Fruit fly (Drosophila melanogaster) whole organism, embryonic: ENCODE results near the gene VhaM9.7-b.

ENCODE experiments used
- Adf1 ChIP-seq: fragments of 200-800 bp; sonication (Bioruptor generic); IDR thresholded peaks from 2 replicates; pipeline ENCODE4 v1.3.6; 2022; ENCODE audit warnings: missing biosample characterization, missing genetic modification characterization
- CG10979 ChIP-seq: fragments of 200-800 bp; sonication (Bioruptor generic); optimal IDR thresholded peaks from 2 replicates; lab custom pipeline; 2018; ENCODE audit warnings: missing biosample characterization, mild to moderate bottlenecking, missing genetic modification characterization, moderate library complexity
- CG11504 ChIP-seq: fragments of 200-800 bp; sonication (Bioruptor generic); optimal IDR thresholded peaks from 3 replicates; lab custom pipeline; 2019; ENCODE audit warnings: missing biosample characterization, mild to moderate bottlenecking, missing genetic modification characterization, moderate library complexity
- CG14441 ChIP-seq: fragments of 200-800 bp; sonication (Bioruptor generic); IDR thresholded peaks from 2 replicates; pipeline ENCODE4 v1.3.6; 2022; ENCODE audit warnings: missing biosample characterization, missing genetic modification characterization
- CG14710 ChIP-seq: fragments of 200-800 bp; sonication (Bioruptor generic); optimal IDR thresholded peaks from 3 replicates; lab custom pipeline; 2019; ENCODE audit warnings: missing biosample characterization, mild to moderate bottlenecking, missing genetic modification characterization, moderate library complexity
- CG15514 ChIP-seq: fragments of 200-800 bp; sonication (Bioruptor generic); optimal IDR thresholded peaks from 3 replicates; lab custom pipeline; 2017; ENCODE audit warnings: missing biosample characterization, missing genetic modification characterization, mild to moderate bottlenecking, moderate library complexity, missing genetic modification reagents
- CG17186 ChIP-seq: fragments of 200-800 bp; sonication (Bioruptor generic); optimal IDR thresholded peaks from 3 replicates; lab custom pipeline; 2017; ENCODE audit warnings: missing biosample characterization, missing genetic modification reagents, missing genetic modification characterization
- CG17361 ChIP-seq: fragments of 200-800 bp; sonication (Bioruptor generic); IDR thresholded peaks from 3 replicates; pipeline ENCODE4 v1.3.6; 2022; ENCODE audit warnings: missing biosample characterization, missing genetic modification characterization
- CG17802 ChIP-seq: fragments of 200-800 bp; sonication (Bioruptor generic); optimal IDR thresholded peaks from 2 replicates; lab custom pipeline; 2018; ENCODE audit warnings: missing biosample characterization, mild to moderate bottlenecking, missing genetic modification characterization, moderate library complexity
- CG30020 ChIP-seq: fragments of 200-800 bp; optimal IDR thresholded peaks from 2 replicates; lab custom pipeline; 2019; ENCODE audit warnings: missing biosample characterization, mild to moderate bottlenecking, missing genetic modification characterization, moderate library complexity
- CG6254 ChIP-seq: fragments of 200-800 bp; sonication (Bioruptor generic); optimal IDR thresholded peaks from 3 replicates; lab custom pipeline; 2017; ENCODE audit warnings: mild to moderate bottlenecking, missing biosample characterization, missing genetic modification reagents, missing genetic modification characterization
- CG6654 ChIP-seq: fragments of 200-800 bp; sonication (Bioruptor generic); optimal IDR thresholded peaks from 2 replicates; lab custom pipeline; 2017; ENCODE audit warnings: missing biosample characterization, mild to moderate bottlenecking, missing genetic modification characterization
- CG6683 ChIP-seq: fragments of 200-800 bp; sonication (Bioruptor generic); optimal IDR thresholded peaks from 2 replicates; lab custom pipeline; 2017; ENCODE audit warnings: missing biosample characterization, mild to moderate bottlenecking, missing genetic modification characterization, missing genetic modification reagents
- CG7839 ChIP-seq: fragments of 200-800 bp; sonication (Bioruptor generic); optimal IDR thresholded peaks from 3 replicates; lab custom pipeline; 2018; ENCODE audit warnings: missing biosample characterization, mild to moderate bottlenecking, missing genetic modification characterization, moderate library complexity
- CG7928 ChIP-seq: fragments of 200-800 bp; sonication (Bioruptor generic); optimal IDR thresholded peaks from 2 replicates; lab custom pipeline; 2017; ENCODE audit warnings: missing biosample characterization, mild to moderate bottlenecking, missing genetic modification characterization
- CG9215 ChIP-seq: fragments of 200-800 bp; sonication (Bioruptor generic); IDR thresholded peaks from 2 replicates; pipeline ENCODE4 v1.3.6; 2022; ENCODE audit warnings: missing biosample characterization, missing genetic modification characterization
- CG9609 ChIP-seq: fragments of 200-800 bp; sonication (Bioruptor generic); optimal IDR thresholded peaks from 3 replicates; lab custom pipeline; 2016; ENCODE audit warnings: missing biosample characterization, missing genetic modification characterization
- CG9932 ChIP-seq: fragments of 200-800 bp; sonication (Bioruptor generic); IDR thresholded peaks from 2 replicates; pipeline ENCODE4 v1.3.6; 2022; ENCODE audit warnings: missing biosample characterization, missing genetic modification characterization
- CHES-1-like ChIP-seq: fragments of 200-800 bp; sonication (Bioruptor generic); optimal IDR thresholded peaks from 2 replicates; lab custom pipeline; 2016; ENCODE audit warnings: missing biosample characterization, missing genetic modification characterization
- Doc3 ChIP-seq: fragments of 200-800 bp; sonication (Bioruptor generic); IDR thresholded peaks from 3 replicates; pipeline ENCODE4 v1.3.6; 2022; ENCODE audit warnings: missing biosample characterization, missing genetic modification characterization; ENCODE audit not compliant: partially characterized antibody
- Elba2 ChIP-seq: fragments of 200-800 bp; sonication (Bioruptor generic); optimal IDR thresholded peaks from 3 replicates; lab custom pipeline; 2016; ENCODE audit warnings: missing biosample characterization, missing genetic modification characterization
- H2.0 ChIP-seq: fragments of 200-800 bp; sonication (Bioruptor generic); IDR thresholded peaks from 2 replicates; pipeline ENCODE4 v1.3.6; 2022; ENCODE audit warnings: missing biosample characterization, missing genetic modification characterization
- HLH54F ChIP-seq: fragments of 200-800 bp; sonication (Bioruptor generic); optimal IDR thresholded peaks from 3 replicates; lab custom pipeline; 2016; ENCODE audit warnings: missing biosample characterization, missing genetic modification characterization
- HLHmδ ChIP-seq: fragments of 200-800 bp; sonication (Bioruptor generic); optimal IDR thresholded peaks from 2 replicates; lab custom pipeline; 2018; ENCODE audit warnings: missing biosample characterization, mild to moderate bottlenecking, missing genetic modification characterization, moderate library complexity
- Hand ChIP-seq: fragments of 200-800 bp; sonication (Bioruptor generic); optimal IDR thresholded peaks from 2 replicates; lab custom pipeline; 2017; ENCODE audit warnings: mild to moderate bottlenecking, missing biosample characterization, missing genetic modification reagents, missing genetic modification characterization
- Hey ChIP-seq: fragments of 200-800 bp; sonication (Bioruptor generic); optimal IDR thresholded peaks from 3 replicates; lab custom pipeline; 2018; ENCODE audit warnings: missing biosample characterization, mild to moderate bottlenecking, missing genetic modification characterization
- Hsf ChIP-seq: fragments of 200-800 bp; sonication (Bioruptor generic); optimal IDR thresholded peaks from 3 replicates; lab custom pipeline; 2016; ENCODE audit warnings: missing biosample characterization, missing genetic modification characterization
- Lim3 ChIP-seq: fragments of 200-800 bp; sonication (Bioruptor generic); IDR thresholded peaks from 2 replicates; pipeline ENCODE4 v1.3.6; 2022; ENCODE audit warnings: missing biosample characterization, missing genetic modification characterization
- Meics ChIP-seq: fragments of 200-800 bp; sonication (Bioruptor generic); optimal IDR thresholded peaks from 2 replicates; lab custom pipeline; 2017; ENCODE audit warnings: missing biosample characterization, mild to moderate bottlenecking, missing genetic modification characterization
- Mes4 ChIP-seq: fragments of 200-800 bp; sonication (Bioruptor generic); optimal IDR thresholded peaks from 2 replicates; lab custom pipeline; 2016; ENCODE audit warnings: missing biosample characterization, missing genetic modification characterization
- NC2α ChIP-seq: fragments of 200-800 bp; sonication (Bioruptor generic); optimal IDR thresholded peaks from 2 replicates; lab custom pipeline; 2016; ENCODE audit warnings: missing biosample characterization, missing genetic modification characterization
- NC2β ChIP-seq: fragments of 200-800 bp; sonication (Bioruptor generic); optimal IDR thresholded peaks from 2 replicates; lab custom pipeline; 2016; ENCODE audit warnings: missing biosample characterization, missing genetic modification characterization
- Sry-β ChIP-seq: fragments of 200-800 bp; sonication (Bioruptor generic); optimal IDR thresholded peaks from 2 replicates; lab custom pipeline; 2018; ENCODE audit warnings: missing biosample characterization, mild to moderate bottlenecking, missing genetic modification characterization, moderate library complexity
- Trl ChIP-seq, 3 experiments: fragments of >200 bp in 2 of 3; fragments of 200-800 bp in 1 of 3; sonication (Bioruptor generic) in 1 of 3; optimal IDR thresholded peaks; 2 replicates in 1 of 3; 3 replicates in 2 of 3; lab custom pipeline; 2016 to 2017; ENCODE audit warnings: missing biosample characterization in 1 of 3, missing genetic modification characterization in 1 of 3
- crc ChIP-seq: fragments of 200-800 bp; sonication (Bioruptor generic); optimal IDR thresholded peaks from 2 replicates; lab custom pipeline; 2016; ENCODE audit warnings: missing biosample characterization, missing genetic modification characterization
- esg ChIP-seq: fragments of 200-800 bp; sonication (Bioruptor generic); conservative IDR thresholded peaks from 2 replicates; pipeline ENCODE4 v1.3.6; 2022; ENCODE audit warnings: missing biosample characterization, missing genetic modification characterization
- fd3F ChIP-seq: fragments of 200-800 bp; sonication (Bioruptor generic); optimal IDR thresholded peaks from 2 replicates; lab custom pipeline; 2018; ENCODE audit warnings: missing biosample characterization, mild to moderate bottlenecking, missing genetic modification characterization, moderate library complexity
- gcm2 ChIP-seq: fragments of 200-800 bp; sonication (Bioruptor generic); optimal IDR thresholded peaks from 2 replicates; lab custom pipeline; 2016; ENCODE audit warnings: missing biosample characterization, missing genetic modification characterization
- gro ChIP-seq: fragments of 200-800 bp; sonication (Bioruptor generic); optimal IDR thresholded peaks from 2 replicates; lab custom pipeline; 2016; ENCODE audit warnings: missing biosample characterization, missing genetic modification characterization
- knrl ChIP-seq: fragments of 200-800 bp; sonication (Bioruptor generic); IDR thresholded peaks from 3 replicates; pipeline ENCODE4 v1.3.6; 2022; ENCODE audit warnings: missing biosample characterization, missing genetic modification characterization; ENCODE audit not compliant: partially characterized antibody
- mirr ChIP-seq: fragments of 200-800 bp; sonication (Bioruptor generic); optimal IDR thresholded peaks from 3 replicates; lab custom pipeline; 2018; ENCODE audit warnings: missing biosample characterization, mild to moderate bottlenecking, missing genetic modification characterization
- nom ChIP-seq: fragments of 200-800 bp; sonication (Bioruptor generic); optimal IDR thresholded peaks from 2 replicates; lab custom pipeline; 2017; ENCODE audit warnings: missing biosample characterization, missing genetic modification characterization, mild to moderate bottlenecking, moderate library complexity, missing genetic modification reagents
- pfk ChIP-seq: fragments of 200-800 bp; sonication (Bioruptor generic); optimal IDR thresholded peaks from 2 replicates; lab custom pipeline; 2018; ENCODE audit warnings: missing biosample characterization, mild to moderate bottlenecking, missing genetic modification characterization, moderate library complexity
- sisA ChIP-seq: fragments of 200-800 bp; sonication (Bioruptor generic); IDR thresholded peaks from 2 replicates; pipeline ENCODE4 v1.3.6; 2022; ENCODE audit warnings: missing biosample characterization, missing genetic modification characterization
- slp2 ChIP-seq: fragments of 200-800 bp; sonication (Bioruptor generic); optimal IDR thresholded peaks from 2 replicates; lab custom pipeline; 2016; ENCODE audit warnings: missing biosample characterization, missing genetic modification characterization
- sug ChIP-seq: fragments of 200-800 bp; optimal IDR thresholded peaks from 2 replicates; lab custom pipeline; 2019; ENCODE audit warnings: missing biosample characterization, mild to moderate bottlenecking, missing genetic modification characterization, moderate library complexity
- twi ChIP-seq: fragments of 200-800 bp; optimal IDR thresholded peaks from 2 replicates; lab custom pipeline; 2019; ENCODE audit warnings: missing biosample characterization, mild to moderate bottlenecking, missing genetic modification characterization, moderate library complexity
- wdn ChIP-seq: fragments of 200-800 bp; sonication (Bioruptor generic); IDR thresholded peaks from 2 replicates; pipeline ENCODE4 v1.3.6; 2022; ENCODE audit warnings: missing biosample characterization, missing genetic modification characterization
- zfh1 ChIP-seq: fragments of 200-800 bp; sonication (Bioruptor generic); IDR thresholded peaks from 3 replicates; pipeline ENCODE4 v1.3.6; 2022; ENCODE audit warnings: missing biosample characterization, missing genetic modification characterization

VhaM9.7-b gene

dm6 chr3L:21507354-21507928 lies 32.2 kb upstream of the VhaM9.7-b start, which contains the start of the genes Glg1 and M6 (continued):
- no peak for TF ChIP-seq CG6654 (GFP tag; lab: Kevin White, UChicago)
- TF ChIP-seq nom (GFP tag; lab: Kevin White, UChicago) = no peak
- peak; percentile 2 for TF ChIP-seq slp2 (GFP tag; lab: Kevin White, UChicago)
- peak; percentile 45 for TF ChIP-seq NC2β (GFP tag; lab: Kevin White, UChicago)
- peak; percentile 17; the same call in 1 of the 2 replicates for TF ChIP-seq sisA (GFP tag; lab: Robert Waterston, UW)
- TF ChIP-seq CG6254 (GFP tag; lab: Kevin White, UChicago) = no peak
- TF ChIP-seq gcm2 (GFP tag; lab: Kevin White, UChicago) = peak; percentile 13
- TF ChIP-seq sug (tag; lab: Kevin White, UChicago) = peak; percentile 74
- peak; percentile 74 for TF ChIP-seq Sry-β (GFP tag; lab: Kevin White, UChicago)
- TF ChIP-seq Hey (tag; lab: Kevin White, UChicago) = no peak
- peak; percentile 40 for TF ChIP-seq twi (tag; lab: Kevin White, UChicago)
- TF ChIP-seq CG11504 (tag; lab: Kevin White, UChicago) = peak; percentile 81
- peak; percentile 23; the same call in 1 of the 2 replicates for TF ChIP-seq esg
- TF ChIP-seq CG9932 (GFP tag; lab: Robert Waterston, UW) = peak; percentile 83
- no peak for TF ChIP-seq mirr
- no peak for TF ChIP-seq Lim3
- peak; percentile 96 for TF ChIP-seq knrl (GFP tag; lab: Robert Waterston, UW)
- TF ChIP-seq NC2α (GFP tag; lab: Kevin White, UChicago) = peak; percentile 5
- TF ChIP-seq Hand (GFP tag; lab: Kevin White, UChicago) = no peak
- TF ChIP-seq CG9609 (GFP tag; lab: Kevin White, UChicago) = peak; percentile 63
- peak; percentile 71 for TF ChIP-seq Meics (GFP tag; lab: Kevin White, UChicago)
- TF ChIP-seq CG17802 (tag; lab: Kevin White, UChicago) = peak; percentile 18
- TF ChIP-seq CG7839 = peak; percentile 70
- TF ChIP-seq Trl (optimal IDR thresholded peaks at IDR 0.05; lab: Kevin White, UChicago) = no peak
- TF ChIP-seq Trl (GFP tag; optimal IDR thresholded peaks at IDR 0.05; lab: Kevin White, UChicago) = peak; percentile 58
- peak; percentile 57 for TF ChIP-seq CG17186 (GFP tag; lab: Kevin White, UChicago)
- TF ChIP-seq crc = no peak
- TF ChIP-seq CHES-1-like (GFP tag; lab: Kevin White, UChicago) = peak; percentile 38
- TF ChIP-seq CG14441 (GFP tag; lab: Robert Waterston, UW) = peak; percentile 38; the same call in 1 of the 2 replicates
- TF ChIP-seq gro = peak; percentile 37
- peak; percentile 57 for TF ChIP-seq CG10979
- TF ChIP-seq CG7928 = peak; percentile 5
- peak; percentile 72 for TF ChIP-seq CG15514 (GFP tag; lab: Kevin White, UChicago)
- peak; percentile 8 for TF ChIP-seq CG6683 (GFP tag; lab: Kevin White, UChicago)
- peak; percentile 76 for TF ChIP-seq HLH54F
- peak; percentile 38 for TF ChIP-seq fd3F
- peak; percentile 94 for TF ChIP-seq Doc3 (GFP tag; lab: Robert Waterston, UW)
- TF ChIP-seq H2.0 (GFP tag; lab: Robert Waterston, UW) = peak; percentile 46
- peak; percentile 84 for TF ChIP-seq CG17361 (GFP tag; lab: Robert Waterston, UW)
- no peak for TF ChIP-seq pfk (GFP tag; lab: Kevin White, UChicago)
- peak; percentile 51 for TF ChIP-seq Elba2 (GFP tag; lab: Kevin White, UChicago)
- TF ChIP-seq Hsf (GFP tag; lab: Kevin White, UChicago) = peak; percentile 73
- TF ChIP-seq HLHmδ (GFP tag; lab: Kevin White, UChicago) = no peak
- TF ChIP-seq CG9215 = peak; percentile 66
- peak; percentile 48; the same call in 1 of the 2 replicates for TF ChIP-seq wdn (GFP tag; lab: Robert Waterston, UW)
- peak; percentile 75 for TF ChIP-seq CG30020
- TF ChIP-seq CG14710 (tag; lab: Kevin White, UChicago) = peak; percentile 83
- peak; percentile 57; the same call in 2 of the 3 replicates for TF ChIP-seq zfh1
- peak; percentile 41; the same call in 1 of the 2 replicates for TF ChIP-seq Adf1 (GFP tag; lab: Robert Waterston, UW)
- TF ChIP-seq Mes4 (GFP tag; lab: Kevin White, UChicago) = no peak
